Fruit fly (Drosophila melanogaster): ENCODE data around the gene Polr1D.

DNA sequence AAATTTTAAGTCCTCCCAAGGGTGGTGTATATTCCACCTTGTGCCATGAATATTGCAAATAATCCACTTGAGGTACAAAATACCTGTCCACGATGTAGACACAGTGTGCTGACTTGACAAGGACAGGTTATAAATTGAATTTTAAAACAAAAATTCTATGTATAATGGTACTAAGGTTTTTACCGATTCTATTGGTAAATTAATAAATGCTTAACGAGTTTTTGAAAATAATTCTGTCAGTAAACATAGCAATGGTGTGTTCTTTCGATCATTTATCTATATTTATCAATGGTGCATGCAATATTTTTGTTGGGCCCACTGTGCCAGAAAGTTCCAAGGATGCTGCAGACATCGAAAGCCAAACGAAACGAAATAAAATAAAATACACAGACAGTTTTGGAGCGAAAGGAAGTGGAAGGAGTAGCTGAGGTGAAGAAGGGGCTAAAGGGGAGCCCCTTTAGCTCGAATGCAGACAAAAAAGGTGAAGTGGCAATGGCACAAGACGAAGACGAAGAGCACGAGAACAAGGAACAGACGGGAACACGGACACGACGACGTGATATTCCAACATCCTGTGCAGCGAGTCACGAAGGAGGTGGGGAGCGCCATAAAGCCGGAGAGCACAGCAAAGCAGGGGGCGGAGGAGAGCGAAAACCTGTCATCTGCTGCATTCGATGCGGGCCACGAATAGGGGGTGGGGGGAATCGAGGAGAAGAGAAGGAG is 1.1 kb upstream of the Polr1D start:
- no peak for TF ChIP-seq CG32121 (GFP tag; IDR thresholded peaks at IDR 0.05)
- 0 out of 3 replicates have a peak, but pooled peaks have one; percentile 47 for TF ChIP-seq CG4496 (GFP tag; IDR thresholded peaks at IDR 0.05)
- peak; percentile 81 for TF ChIP-seq CG15710 (tag; optimal IDR thresholded peaks at IDR 0.05)
- peak; percentile 52 for TF ChIP-seq gl (tag; optimal IDR thresholded peaks at IDR 0.05)
- peak; percentile 76 for TF ChIP-seq Pif1A (GFP tag; optimal IDR thresholded peaks at IDR 0.05)
- no peak for TF ChIP-seq Ets98B (GFP tag; IDR thresholded peaks at IDR 0.05)
- peak; percentile 74 for TF ChIP-seq Pif1B (GFP tag; optimal IDR thresholded peaks at IDR 0.05)
